Fruit fly (Drosophila melanogaster) whole organism, embryonic: ENCODE data around the gene CG5157.
A peak's percentile ranks its signal among the peaks of the same experiment; 100 is the strongest.

Experiments used
- Antp ChIP-seq: fragments of 200-800 bp; sonication (Bioruptor generic); optimal IDR thresholded peaks from 3 replicates; lab custom pipeline; 2016; ENCODE audit warnings: missing biosample characterization, missing genetic modification characterization
- Atf-2 ChIP-seq: fragments of 200-800 bp; sonication (Bioruptor generic); optimal IDR thresholded peaks from 2 replicates; lab custom pipeline; 2016; ENCODE audit warnings: missing biosample characterization, missing genetic modification characterization
- Atf6 ChIP-seq: fragments of 200-800 bp; sonication (Bioruptor generic); IDR thresholded peaks from 2 replicates; pipeline ENCODE4 v1.3.6; 2022; ENCODE audit warnings: missing biosample characterization, missing genetic modification characterization
- CG1024 ChIP-seq: fragments of 200-800 bp; sonication (Bioruptor generic); IDR thresholded peaks from 2 replicates; pipeline ENCODE4 v1.3.6; 2022; ENCODE audit warnings: missing biosample characterization, missing genetic modification characterization
- CG11560 ChIP-seq: fragments of 200-800 bp; sonication (Bioruptor generic); IDR thresholded peaks from 3 replicates; pipeline ENCODE4 v1.3.6; 2022; ENCODE audit warnings: missing biosample characterization, missing genetic modification characterization
- CG13296 ChIP-seq: fragments of 200-800 bp; sonication (Bioruptor generic); optimal IDR thresholded peaks from 3 replicates; lab custom pipeline; 2018; ENCODE audit warnings: missing biosample characterization, mild to moderate bottlenecking, missing genetic modification characterization
- CG13775 ChIP-seq: fragments of 200-800 bp; sonication (Bioruptor generic); optimal IDR thresholded peaks from 3 replicates; lab custom pipeline; 2017; ENCODE audit warnings: missing biosample characterization, mild to moderate bottlenecking, missing genetic modification characterization
- CG14050 ChIP-seq: fragments of 200-800 bp; sonication (Bioruptor generic); IDR thresholded peaks from 3 replicates; pipeline ENCODE4 v1.3.6; 2022; ENCODE audit warnings: missing biosample characterization, missing genetic modification characterization
- CG15073 ChIP-seq: fragments of 200-800 bp; sonication (Bioruptor generic); optimal IDR thresholded peaks from 2 replicates; lab custom pipeline; 2016; ENCODE audit warnings: missing biosample characterization, missing genetic modification characterization
- CG15601 ChIP-seq: fragments of 200-800 bp; sonication (Bioruptor generic); optimal IDR thresholded peaks from 3 replicates; lab custom pipeline; 2019; ENCODE audit warnings: missing biosample characterization, mild to moderate bottlenecking, missing genetic modification characterization, moderate library complexity
- CG2199 ChIP-seq: fragments of 200-800 bp; sonication (Bioruptor generic); IDR thresholded peaks from 3 replicates; pipeline ENCODE4 v1.3.6; 2022; ENCODE audit warnings: missing biosample characterization, missing genetic modification characterization
- CG31388 ChIP-seq: fragments of 200-800 bp; sonication (Bioruptor generic); optimal IDR thresholded peaks from 2 replicates; lab custom pipeline; 2016; ENCODE audit warnings: missing biosample characterization, missing genetic modification characterization
- CG3995 ChIP-seq: fragments of 200-800 bp; sonication (Bioruptor generic); optimal IDR thresholded peaks from 3 replicates; lab custom pipeline; 2016; ENCODE audit warnings: missing biosample characterization, missing genetic modification characterization
- CG6175 ChIP-seq: fragments of 200-800 bp; sonication (Bioruptor generic); IDR thresholded peaks from 3 replicates; pipeline ENCODE4 v1.3.6; 2022; ENCODE audit warnings: missing biosample characterization, missing genetic modification characterization
- CG6654 ChIP-seq: fragments of 200-800 bp; sonication (Bioruptor generic); optimal IDR thresholded peaks from 2 replicates; lab custom pipeline; 2017; ENCODE audit warnings: missing biosample characterization, mild to moderate bottlenecking, missing genetic modification characterization
- CG9437 ChIP-seq: fragments of 200-800 bp; sonication (Bioruptor generic); optimal IDR thresholded peaks from 2 replicates; lab custom pipeline; 2018; ENCODE audit warnings: missing biosample characterization, mild to moderate bottlenecking, missing genetic modification characterization
- CG9609 ChIP-seq: fragments of 200-800 bp; sonication (Bioruptor generic); optimal IDR thresholded peaks from 3 replicates; lab custom pipeline; 2016; ENCODE audit warnings: missing biosample characterization, missing genetic modification characterization
- D ChIP-seq, 2 experiments: fragments of 200-800 bp in 1 of 2; fragments of >200 bp in 1 of 2; sonication (Bioruptor generic) in 1 of 2; optimal IDR thresholded peaks; 2 replicates in 1 of 2; 3 replicates in 1 of 2; lab custom pipeline; 2017; ENCODE audit warnings: mild to moderate bottlenecking in 1 of 2, missing biosample characterization in 1 of 2, missing genetic modification characterization in 1 of 2, missing genetic modification reagents in 1 of 2
- D19A ChIP-seq: fragments of 200-800 bp; optimal IDR thresholded peaks from 3 replicates; lab custom pipeline; 2019; ENCODE audit warnings: missing biosample characterization, mild to moderate bottlenecking, missing genetic modification characterization, moderate library complexity
- Dll ChIP-seq: fragments of 200-800 bp; sonication (Bioruptor generic); IDR thresholded peaks from 4 replicates; pipeline ENCODE4 v1.3.6; 2022; ENCODE audit warnings: missing biosample characterization, missing genetic modification characterization; ENCODE audit not compliant: partially characterized antibody
- Doc2 ChIP-seq: fragments of 200-800 bp; sonication (Bioruptor generic); IDR thresholded peaks from 2 replicates; pipeline ENCODE4 v1.3.6; 2022; ENCODE audit warnings: missing biosample characterization, missing genetic modification characterization
- Dp ChIP-seq: fragments of 200-800 bp; sonication (Bioruptor generic); optimal IDR thresholded peaks from 2 replicates; lab custom pipeline; 2018; ENCODE audit warnings: missing biosample characterization, mild to moderate bottlenecking, missing genetic modification characterization, moderate library complexity
- Fer1 ChIP-seq: fragments of 200-800 bp; sonication (Bioruptor generic); optimal IDR thresholded peaks from 2 replicates; lab custom pipeline; 2017; ENCODE audit warnings: missing biosample characterization, mild to moderate bottlenecking, missing genetic modification characterization
- Fer3 ChIP-seq: fragments of 200-800 bp; sonication (Bioruptor generic); optimal IDR thresholded peaks from 2 replicates; lab custom pipeline; 2018; ENCODE audit warnings: missing biosample characterization, mild to moderate bottlenecking, missing genetic modification characterization, moderate library complexity
- Gug ChIP-seq: fragments of 200-800 bp; sonication (Bioruptor generic); IDR thresholded peaks from 4 replicates; pipeline ENCODE4 v1.3.6; 2022; ENCODE audit warnings: missing biosample characterization, missing genetic modification characterization
- Kr ChIP-seq: fragments of 200-800 bp; sonication (Bioruptor generic); optimal IDR thresholded peaks from 2 replicates; lab custom pipeline; 2017; ENCODE audit warnings: missing biosample characterization, mild to moderate bottlenecking, missing genetic modification characterization
- Ptx1 ChIP-seq: fragments of 200-800 bp; sonication (Bioruptor generic); IDR thresholded peaks from 2 replicates; pipeline ENCODE4 v1.3.6; 2022; ENCODE audit warnings: missing biosample characterization, missing genetic modification characterization
- Side ChIP-seq: fragments of 200-800 bp; sonication (Bioruptor generic); optimal IDR thresholded peaks from 2 replicates; lab custom pipeline; 2016; ENCODE audit warnings: missing biosample characterization, missing genetic modification characterization
- Sox100B ChIP-seq: fragments of 200-800 bp; sonication (Bioruptor generic); optimal IDR thresholded peaks from 3 replicates; lab custom pipeline; 2018; ENCODE audit warnings: missing biosample characterization, mild to moderate bottlenecking, missing genetic modification characterization
- Spps ChIP-seq: fragments of 200-800 bp; sonication (Bioruptor generic); optimal IDR thresholded peaks from 2 replicates; lab custom pipeline; 2018; ENCODE audit warnings: missing biosample characterization, mild to moderate bottlenecking, missing genetic modification characterization
- Sry-β ChIP-seq: fragments of 200-800 bp; sonication (Bioruptor generic); optimal IDR thresholded peaks from 2 replicates; lab custom pipeline; 2018; ENCODE audit warnings: missing biosample characterization, mild to moderate bottlenecking, missing genetic modification characterization, moderate library complexity
- TFAM ChIP-seq: fragments of 200-800 bp; sonication (Bioruptor generic); optimal IDR thresholded peaks from 2 replicates; lab custom pipeline; 2017; ENCODE audit warnings: missing biosample characterization, missing genetic modification characterization, inconsistent platforms
- Taf1 ChIP-seq: fragments of 200-800 bp; sonication (Bioruptor generic); IDR thresholded peaks from 2 replicates; pipeline ENCODE4 v1.3.6; 2022; ENCODE audit warnings: missing biosample characterization, missing genetic modification characterization
- Xrp1 ChIP-seq: fragments of 200-800 bp; sonication (Bioruptor generic); IDR thresholded peaks from 2 replicates; pipeline ENCODE4 v1.3.6; 2022; ENCODE audit warnings: missing biosample characterization, missing genetic modification characterization
- ara ChIP-seq: fragments of 200-800 bp; sonication (Bioruptor generic); IDR thresholded peaks from 2 replicates; pipeline ENCODE4 v1.3.6; 2022; ENCODE audit warnings: missing biosample characterization, missing genetic modification characterization
- crp ChIP-seq, 2 experiments: fragments of 200-800 bp; sonication (Bioruptor generic); optimal IDR thresholded peaks; 2 replicates in 1 of 2; 3 replicates in 1 of 2; lab custom pipeline; 2017; ENCODE audit warnings: missing biosample characterization in 2 of 2, missing genetic modification characterization in 2 of 2, mild to moderate bottlenecking in 1 of 2, moderate library complexity in 1 of 2
- da ChIP-seq: fragments of 200-800 bp; sonication (Bioruptor generic); optimal IDR thresholded peaks from 2 replicates; lab custom pipeline; 2016; ENCODE audit warnings: missing biosample characterization, missing genetic modification characterization
- dimm ChIP-seq: fragments of 200-800 bp; sonication (Bioruptor generic); IDR thresholded peaks from 2 replicates; pipeline ENCODE4 v1.3.6; 2022; ENCODE audit warnings: missing biosample characterization, missing genetic modification characterization
- ems ChIP-seq: fragments of 200-800 bp; sonication (Bioruptor generic); optimal IDR thresholded peaks from 3 replicates; lab custom pipeline; 2016; ENCODE audit warnings: missing biosample characterization, missing genetic modification characterization
- jumu ChIP-seq: fragments of 200-800 bp; sonication (Bioruptor generic); optimal IDR thresholded peaks from 3 replicates; lab custom pipeline; 2016; ENCODE audit warnings: missing biosample characterization, missing genetic modification characterization
- pho ChIP-seq: fragments of 200-800 bp; sonication (Bioruptor generic); optimal IDR thresholded peaks from 2 replicates; lab custom pipeline; 2016; ENCODE audit warnings: missing biosample characterization, missing genetic modification characterization
- phol ChIP-seq: fragments of 200-800 bp; sonication (Bioruptor generic); optimal IDR thresholded peaks from 3 replicates; lab custom pipeline; 2018; ENCODE audit warnings: missing biosample characterization, mild to moderate bottlenecking, missing genetic modification characterization, moderate library complexity
- prd ChIP-seq, 3 experiments: fragments of >200 bp in 2 of 3; fragments of 200-800 bp in 1 of 3; sonication (Bioruptor generic) in 1 of 3; optimal IDR thresholded peaks in 2 of 3; IDR thresholded peaks in 1 of 3; 2 replicates in 2 of 3; 3 replicates in 1 of 3; pipeline versions ENCODE4 v1.3.6 to Lab custom; 2017 to 2022; ENCODE audit warnings: missing biosample characterization in 1 of 3, missing genetic modification characterization in 1 of 3
- pros ChIP-seq: fragments of 200-800 bp; sonication (Bioruptor generic); optimal IDR thresholded peaks from 3 replicates; lab custom pipeline; 2019; ENCODE audit warnings: missing biosample characterization, mild to moderate bottlenecking, missing genetic modification characterization, moderate library complexity
- pum ChIP-seq: fragments of 200-800 bp; sonication (Bioruptor generic); optimal IDR thresholded peaks from 2 replicates; lab custom pipeline; 2016; ENCODE audit warnings: missing biosample characterization, missing genetic modification characterization
- vvl ChIP-seq: fragments of 200-800 bp; sonication (Bioruptor generic); IDR thresholded peaks from 2 replicates; pipeline ENCODE4 v1.3.6; 2022; ENCODE audit warnings: missing biosample characterization, missing genetic modification characterization
- wek ChIP-seq: fragments of 200-800 bp; sonication (Bioruptor generic); optimal IDR thresholded peaks from 3 replicates; lab custom pipeline; 2018; ENCODE audit warnings: missing biosample characterization, mild to moderate bottlenecking, missing genetic modification characterization, moderate library complexity
- zen2 ChIP-seq: fragments of 200-800 bp; sonication (Bioruptor generic); IDR thresholded peaks from 3 replicates; pipeline ENCODE4 v1.3.6; 2022; ENCODE audit warnings: missing biosample characterization, missing genetic modification characterization; ENCODE audit not compliant: partially characterized antibody
- zfh1 ChIP-seq: fragments of 200-800 bp; sonication (Bioruptor generic); IDR thresholded peaks from 3 replicates; pipeline ENCODE4 v1.3.6; 2022; ENCODE audit warnings: missing biosample characterization, missing genetic modification characterization

Gene CG5157

DNA sequence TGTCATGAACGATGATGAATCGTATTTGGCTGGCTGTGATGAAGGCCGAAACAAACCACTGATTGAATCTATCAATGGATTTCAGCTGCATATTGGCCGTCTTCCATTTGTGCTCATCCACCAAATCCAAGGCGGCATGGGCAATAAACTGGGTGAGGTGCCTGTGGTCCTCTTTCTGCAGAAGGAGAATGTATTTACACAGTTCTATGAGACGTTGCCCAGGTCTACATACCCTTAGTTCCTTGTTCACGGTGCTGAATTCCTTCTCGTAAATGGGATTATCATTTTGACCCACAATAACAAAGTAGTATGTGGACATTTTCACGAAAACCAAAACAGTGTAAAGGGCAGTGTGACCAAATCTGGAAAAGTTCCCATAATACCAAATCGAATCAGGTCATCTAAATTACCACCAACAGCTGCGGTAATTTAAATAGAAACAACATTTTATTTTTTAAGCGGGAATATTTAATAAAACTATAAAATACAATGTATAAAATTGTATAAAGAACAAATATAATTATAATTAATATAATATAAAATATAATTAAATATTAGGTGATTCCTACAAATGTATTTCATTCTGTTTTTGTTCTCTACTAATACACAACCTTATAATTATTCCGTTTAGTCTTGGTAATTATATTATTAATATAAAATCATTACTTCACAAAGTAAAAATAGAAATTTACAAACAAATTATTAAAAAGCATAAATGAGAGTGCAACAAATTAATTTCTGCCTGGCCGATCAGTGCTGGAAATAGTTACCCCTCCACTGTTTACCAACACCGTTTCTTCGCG is 6.2 kb downstream of the CG5157 start, which contains the start of the genes Trs20 and elg1 (continued):
- TF ChIP-seq ems (GFP tag; lab: Kevin White, UChicago) (no peak), Fer1 (GFP tag; lab: Kevin White, UChicago) (peak; percentile 58), CG3995 (GFP tag; lab: Kevin White, UChicago) (no peak), CG6175 (GFP tag; lab: Robert Waterston, UW) (no peak), zfh1 (no peak; the same call in 2 of the 3 replicates), Atf6 (GFP tag; lab: Robert Waterston, UW) (0 out of 2 replicates have a peak, but pooled peaks have one; percentile 12), Xrp1 (no peak; the same call in 1 of the 2 replicates), dimm (GFP tag; lab: Robert Waterston, UW) (no peak), CG9609 (GFP tag; lab: Kevin White, UChicago) (no peak), Antp (GFP tag; lab: Kevin White, UChicago) (no peak), vvl (GFP tag; lab: Robert Waterston, UW) (peak; percentile 62), CG2199 (GFP tag; lab: Robert Waterston, UW) (no peak), Atf-2 (GFP tag; lab: Kevin White, UChicago) (no peak), Kr (no peak), Spps (tag; lab: Kevin White, UChicago) (no peak), ara (no peak), Sox100B (GFP tag; lab: Kevin White, UChicago) (peak; percentile 71), phol (tag; lab: Kevin White, UChicago) (peak; percentile 63), TFAM (GFP tag; lab: Kevin White, UChicago) (no peak), CG15601 (tag; lab: Kevin White, UChicago) (peak; percentile 67), da (GFP tag; lab: Kevin White, UChicago) (no peak), Gug (GFP tag; lab: Robert Waterston, UW) (peak; percentile 6; the same call in 1 of the 4 replicates), Doc2 (no peak), Dll (no peak), prd (optimal IDR thresholded peaks at IDR 0.05; lab: Kevin White, UChicago) (no peak), prd (GFP tag; IDR thresholded peaks at IDR 0.05; lab: Robert Waterston, UW) (peak; percentile 45; the same call in 1 of the 3 replicates), CG6654 (GFP tag; lab: Kevin White, UChicago) (no peak), D (optimal IDR thresholded peaks at IDR 0.05; lab: Kevin White, UChicago) (no peak), D (GFP tag; optimal IDR thresholded peaks at IDR 0.05; lab: Kevin White, UChicago) (peak; percentile 17), CG13775 (GFP tag; lab: Kevin White, UChicago) (peak; percentile 41), Taf1 (GFP tag; lab: Robert Waterston, UW) (no peak), CG1024 (GFP tag; lab: Robert Waterston, UW) (no peak), jumu (GFP tag; lab: Kevin White, UChicago) (no peak), zen2 (GFP tag; lab: Robert Waterston, UW) (no peak), Sry-β (GFP tag; lab: Kevin White, UChicago) (no peak), CG13296 (peak; percentile 73), D19A (tag; lab: Kevin White, UChicago) (peak; percentile 74), pros (GFP tag; lab: Kevin White, UChicago) (peak; percentile 7), Fer3 (peak; percentile 40), wek (GFP tag; lab: Kevin White, UChicago) (no peak), Dp (peak; percentile 79), pho (GFP tag; lab: Kevin White, UChicago) (no peak), CG9437 (GFP tag; lab: Kevin White, UChicago) (peak; percentile 62), pum (no peak), CG15073 (no peak), Ptx1 (GFP tag; lab: Robert Waterston, UW) (peak; percentile 47), CG14050 (GFP tag; lab: Robert Waterston, UW) (no peak), CG31388 (GFP tag; lab: Kevin White, UChicago) (no peak), Side (GFP tag; lab: Kevin White, UChicago) (no peak), CG11560 (no peak), crp (GFP tag; optimal IDR thresholded peaks at IDR 0.05; lab: Kevin White, UChicago) (no peak)
